Fruit fly (Drosophila melanogaster): ENCODE results near the gene CG14712.

The CG14712 gene

DNA sequence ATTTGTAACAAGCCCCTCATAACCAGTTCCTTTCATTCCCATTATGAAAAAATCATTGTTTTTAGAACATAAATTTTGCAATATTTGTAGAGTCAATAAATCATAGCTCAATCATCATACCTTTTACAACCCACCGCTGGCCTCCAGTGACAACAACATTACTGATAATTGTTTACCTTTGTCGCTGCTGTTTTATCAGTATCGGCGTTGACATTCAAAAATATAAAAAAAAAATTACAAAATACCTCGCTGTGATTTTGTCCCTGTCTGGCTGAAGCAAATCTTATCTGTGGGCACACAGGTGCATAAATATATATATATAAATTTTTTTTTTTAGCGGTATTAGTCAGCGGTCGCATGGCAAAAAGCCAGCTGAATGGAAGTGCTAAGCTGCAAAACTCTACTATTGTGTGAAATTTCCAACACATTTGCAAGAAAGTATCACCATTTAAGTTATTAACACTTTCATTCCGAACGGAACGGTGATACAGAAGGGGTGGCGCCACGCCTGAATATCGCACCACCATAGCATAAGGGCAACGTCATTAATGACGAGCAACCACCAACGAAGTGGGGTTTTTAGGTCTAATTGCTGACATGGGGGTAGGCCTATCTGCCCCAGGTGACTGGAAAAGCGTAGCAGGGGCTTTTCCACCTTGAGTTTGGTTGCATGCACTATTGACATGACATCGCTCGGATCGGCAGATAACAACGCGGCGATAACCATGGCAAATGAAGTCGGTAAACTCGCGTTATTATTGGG lies 37.5 kb downstream of the CG14712 start (continued):
- TF ChIP-seq sens-2 (GFP tag; IDR thresholded peaks at IDR 0.05), result 0 out of 2 replicates have a peak, but pooled peaks have one; percentile 21
- TF ChIP-seq ftz-f1 (GFP tag; optimal IDR thresholded peaks at IDR 0.05), result peak; percentile 40

DNA sequence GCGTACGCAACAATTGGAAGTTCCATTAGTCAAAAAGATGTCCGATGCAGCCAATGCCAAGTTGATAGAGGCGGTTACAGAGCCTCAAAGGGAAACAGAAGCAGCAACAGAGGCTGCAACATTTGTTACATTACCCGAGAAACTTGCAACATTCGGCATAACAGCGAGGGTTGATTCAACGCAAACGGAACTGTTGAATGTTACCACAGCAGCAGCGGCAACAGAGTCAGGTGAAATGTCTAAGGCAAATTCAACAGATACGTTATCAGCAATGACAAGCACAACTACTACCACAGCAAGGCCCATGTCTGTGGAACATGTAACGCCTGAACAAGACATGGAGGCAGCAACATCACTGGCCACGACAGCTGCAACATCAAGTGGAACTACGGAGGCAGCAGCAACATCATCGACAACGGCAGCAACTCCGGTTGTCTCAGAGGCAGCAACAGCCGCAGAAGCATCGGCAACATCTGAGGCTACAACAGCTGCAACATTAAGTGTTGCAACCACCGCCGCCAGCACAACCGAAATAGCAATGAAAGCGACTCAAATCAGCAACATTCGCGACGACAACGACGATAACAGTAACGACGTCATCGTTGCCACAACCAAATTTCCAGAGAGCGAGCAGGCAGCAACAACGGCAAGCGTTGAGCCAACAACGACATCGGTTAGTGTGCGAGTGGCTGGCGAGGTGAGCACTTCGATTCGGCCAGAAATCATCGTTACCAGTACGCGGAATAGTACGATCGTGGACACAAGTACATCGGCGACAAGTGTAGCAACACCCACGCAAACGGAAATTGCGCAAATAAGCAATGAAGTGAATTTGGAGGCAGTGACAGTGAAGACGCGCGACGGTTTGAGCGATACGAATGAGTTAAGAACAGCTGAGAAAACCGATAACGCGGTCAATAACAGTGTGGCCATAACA lies 40.7 kb downstream of the CG14712 start:
- TF ChIP-seq CG12219 (GFP tag; optimal IDR thresholded peaks at IDR 0.05), result no peak
- TF ChIP-seq Lim3 (GFP tag; IDR thresholded peaks at IDR 0.05), result no peak
- TF ChIP-seq CG42726 (GFP tag; IDR thresholded peaks at IDR 0.05; ENCODE audit: partially characterized antibody), result no peak
- TF ChIP-seq lilli (GFP tag; optimal IDR thresholded peaks at IDR 0.05), result no peak
- TF ChIP-seq Ets97D (GFP tag; optimal IDR thresholded peaks at IDR 0.05), result no peak
- no peak for TF ChIP-seq CG31365 (tag; optimal IDR thresholded peaks at IDR 0.05)
- TF ChIP-seq crp (GFP tag; optimal IDR thresholded peaks at IDR 0.05), result peak in 1 of 2 experiments; percentile 19
- no peak for TF ChIP-seq tio (GFP tag; optimal IDR thresholded peaks at IDR 0.05)
- TF ChIP-seq CG17829 (tag; optimal IDR thresholded peaks at IDR 0.05), result no peak
- peak; percentile 55 for TF ChIP-seq Jarid2 (GFP tag; optimal IDR thresholded peaks at IDR 0.05)
- TF ChIP-seq lab (GFP tag; optimal IDR thresholded peaks at IDR 0.05), result peak; percentile 6
- TF ChIP-seq Fer1 (GFP tag; optimal IDR thresholded peaks at IDR 0.05), result peak; percentile 13
- TF ChIP-seq sima (GFP tag; optimal IDR thresholded peaks at IDR 0.05), result no peak
- TF ChIP-seq CG13123 (GFP tag; optimal IDR thresholded peaks at IDR 0.05), result no peak
- no peak for TF ChIP-seq gem (tag; optimal IDR thresholded peaks at IDR 0.05)
- TF ChIP-seq Rfx (GFP tag; IDR thresholded peaks at IDR 0.05), result no peak; the same call in 1 of the 2 replicates
- peak; percentile 17 for TF ChIP-seq CrebB (tag; optimal IDR thresholded peaks at IDR 0.05)
- TF ChIP-seq CG11247 (GFP tag; IDR thresholded peaks at IDR 0.05), result no peak
- peak; percentile 14 for TF ChIP-seq HmgZ (tag; optimal IDR thresholded peaks at IDR 0.05)
- no peak for TF ChIP-seq pb (GFP tag; optimal IDR thresholded peaks at IDR 0.05)
- TF ChIP-seq fu2 (GFP tag; optimal IDR thresholded peaks at IDR 0.05), result no peak
- 0 out of 2 replicates have a peak, but pooled peaks have one; percentile 15 for TF ChIP-seq CG13287 (GFP tag; IDR thresholded peaks at IDR 0.05; ENCODE audit: partially characterized antibody)
- TF ChIP-seq Atf6 (GFP tag; IDR thresholded peaks at IDR 0.05), result 0 out of 2 replicates have a peak, but pooled peaks have one; percentile 14
- TF ChIP-seq CG8281 (tag; optimal IDR thresholded peaks at IDR 0.05), result no peak
- TF ChIP-seq B-H2 (GFP tag; optimal IDR thresholded peaks at IDR 0.05), result peak; percentile 15
- peak; percentile 99 for TF ChIP-seq CG18476 (GFP tag; optimal IDR thresholded peaks at IDR 0.05)
- no peak for TF ChIP-seq CG10654 (GFP tag; optimal IDR thresholded peaks at IDR 0.05)
- TF ChIP-seq CG2120 (GFP tag; optimal IDR thresholded peaks at IDR 0.05), result no peak
- TF ChIP-seq CG17361 (GFP tag; IDR thresholded peaks at IDR 0.05), result no peak
- no peak for TF ChIP-seq sna (GFP tag; IDR thresholded peaks at IDR 0.05; ENCODE audit: partially characterized antibody)
- TF ChIP-seq CG16779 (GFP tag; IDR thresholded peaks at IDR 0.05), result no peak
- no peak for TF ChIP-seq ken (GFP tag; IDR thresholded peaks at IDR 0.05)
- TF ChIP-seq az2 (GFP tag; optimal IDR thresholded peaks at IDR 0.05), result no peak
- peak; percentile 12 for TF ChIP-seq caup (GFP tag; optimal IDR thresholded peaks at IDR 0.05; ENCODE audit: severe bottlenecking)
- no peak for TF ChIP-seq phol (tag; optimal IDR thresholded peaks at IDR 0.05)
- TF ChIP-seq abd-A (tag; optimal IDR thresholded peaks at IDR 0.05), result no peak
- no peak for TF ChIP-seq Dip2 (GFP tag; IDR thresholded peaks at IDR 0.05)
- peak; percentile 36 for TF ChIP-seq onecut (GFP tag; IDR thresholded peaks at IDR 0.05)
- peak; percentile 71 for TF ChIP-seq CG6175 (GFP tag; IDR thresholded peaks at IDR 0.05)
- no peak for TF ChIP-seq CG7928 (GFP tag; optimal IDR thresholded peaks at IDR 0.05)
- TF ChIP-seq pros (GFP tag; optimal IDR thresholded peaks at IDR 0.05), result no peak
- no peak for TF ChIP-seq CG11723 (GFP tag; optimal IDR thresholded peaks at IDR 0.05)
- TF ChIP-seq row (GFP tag; IDR thresholded peaks at IDR 0.05), result 0 out of 3 replicates have a peak, but pooled peaks have one; percentile 7

Measured in whole organism, embryonic.